Fruit fly (Drosophila melanogaster): ENCODE measurements around the gene CG13847.

Gene CG13847

dm6 chr3R:22381735-22382134 is 54.2 kb downstream of the CG13847 start, which contains the start of gene Gpdh3:
Gpdh3 (plus strand) TSS chr3R:22382035.
- TF ChIP-seq gcm (GFP tag; optimal IDR thresholded peaks at IDR 0.05) (peak; percentile 40), Opbp (GFP tag; IDR thresholded peaks at IDR 0.05; ENCODE audit: partially characterized antibody) (0 out of 3 replicates have a peak, but pooled peaks have one; percentile 35), ind (GFP tag; optimal IDR thresholded peaks at IDR 0.05) (no peak), Med (GFP tag) (peak; percentile 49), seq (GFP tag; IDR thresholded peaks at IDR 0.05) (no peak), h (optimal IDR thresholded peaks at IDR 0.05) (no peak)

- TF ChIP-seq usp (GFP tag; optimal IDR thresholded peaks at IDR 0.05) = no peak
- TF ChIP-seq chinmo (GFP tag; IDR thresholded peaks at IDR 0.05; ENCODE audit: partially characterized antibody) = peak; percentile 79; the same call in 1 of the 4 replicates
- peak; percentile 73 for TF ChIP-seq stwl (tag; optimal IDR thresholded peaks at IDR 0.05)
- TF ChIP-seq Dp (GFP tag; optimal IDR thresholded peaks at IDR 0.05) = peak; percentile 74
- TF ChIP-seq vnd (GFP tag; IDR thresholded peaks at IDR 0.05; ENCODE audit: partially characterized antibody) = peak; percentile 80
- peak; percentile 78 for TF ChIP-seq Scr (GFP tag; IDR thresholded peaks at IDR 0.05; ENCODE audit: partially characterized antibody)
- peak; percentile 6 for TF ChIP-seq CG10267 (tag; optimal IDR thresholded peaks at IDR 0.05)
- TF ChIP-seq inv (GFP tag; IDR thresholded peaks at IDR 0.05; ENCODE audit: partially characterized antibody) = peak; percentile 49; the same call in 1 of the 2 replicates
- peak; percentile 84 for TF ChIP-seq CG34224 (GFP tag; IDR thresholded peaks at IDR 0.05; ENCODE audit: partially characterized antibody)
- peak; percentile 40 for TF ChIP-seq pzg (GFP tag; optimal IDR thresholded peaks at IDR 0.05)
- no peak for TF ChIP-seq CG11504 (tag; optimal IDR thresholded peaks at IDR 0.05)
- TF ChIP-seq CG16863 (GFP tag; optimal IDR thresholded peaks at IDR 0.05) = no peak
- TF ChIP-seq onecut (GFP tag; IDR thresholded peaks at IDR 0.05) = no peak
- TF ChIP-seq hb (GFP tag; IDR thresholded peaks at IDR 0.05; ENCODE audit: partially characterized antibody) = peak; percentile 82
- peak; percentile 76; the same call in 2 of the 3 replicates for TF ChIP-seq mld (GFP tag; IDR thresholded peaks at IDR 0.05; ENCODE audit: partially characterized antibody)
- TF ChIP-seq MBD-R2 (GFP tag; IDR thresholded peaks at IDR 0.05) = peak; percentile 59
- no peak for TF ChIP-seq NFAT (GFP tag; IDR thresholded peaks at IDR 0.05)
- peak; percentile 88 for TF ChIP-seq zen2 (GFP tag; IDR thresholded peaks at IDR 0.05; ENCODE audit: partially characterized antibody)
- peak; percentile 80; the same call in 2 of the 3 replicates for TF ChIP-seq Opbp (GFP tag; IDR thresholded peaks at IDR 0.05; ENCODE audit: partially characterized antibody)
- TF ChIP-seq CG7963 (GFP tag; IDR thresholded peaks at IDR 0.05; ENCODE audit: partially characterized antibody) = peak; percentile 84
- no peak for TF ChIP-seq CG10274 (GFP tag; optimal IDR thresholded peaks at IDR 0.05)
- peak; percentile 57 for TF ChIP-seq trem (tag; optimal IDR thresholded peaks at IDR 0.05)
- peak; percentile 72 for TF ChIP-seq BEAF-32 (GFP tag; optimal IDR thresholded peaks at IDR 0.05)
- peak; percentile 37 for TF ChIP-seq CG1603 (tag; optimal IDR thresholded peaks at IDR 0.05)
- TF ChIP-seq unc-4 (GFP tag; IDR thresholded peaks at IDR 0.05; ENCODE audit: partially characterized antibody) = peak; percentile 76
- peak; percentile 85 for TF ChIP-seq CG13287 (GFP tag; IDR thresholded peaks at IDR 0.05; ENCODE audit: partially characterized antibody)
- TF ChIP-seq sna (GFP tag; IDR thresholded peaks at IDR 0.05; ENCODE audit: partially characterized antibody) = peak; percentile 81
- peak; percentile 85 for TF ChIP-seq CG6791 (GFP tag; IDR thresholded peaks at IDR 0.05; ENCODE audit: partially characterized antibody)
- TF ChIP-seq seq (GFP tag; IDR thresholded peaks at IDR 0.05) = no peak
- no peak for TF ChIP-seq CG10321 (GFP tag; IDR thresholded peaks at IDR 0.05)
- peak; percentile 71; the same call in 2 of the 3 replicates for TF ChIP-seq CG11560 (tag; IDR thresholded peaks at IDR 0.05)
- TF ChIP-seq sens (GFP tag) = peak; percentile 69
- peak; percentile 75 for TF ChIP-seq CG16813 (GFP tag; IDR thresholded peaks at IDR 0.05; ENCODE audit: partially characterized antibody)
- TF ChIP-seq zfh1 (GFP tag; IDR thresholded peaks at IDR 0.05) = no peak
- TF ChIP-seq CG14860 (GFP tag; IDR thresholded peaks at IDR 0.05; ENCODE audit: partially characterized antibody) = peak; percentile 82
- TF ChIP-seq danr (GFP tag; IDR thresholded peaks at IDR 0.05) = no peak
- TF ChIP-seq Dll (GFP tag; IDR thresholded peaks at IDR 0.05; ENCODE audit: partially characterized antibody) = peak; percentile 82
- TF ChIP-seq CG2116 (GFP tag; optimal IDR thresholded peaks at IDR 0.05) = peak; percentile 69
- TF ChIP-seq ato (GFP tag; IDR thresholded peaks at IDR 0.05; ENCODE audit: partially characterized antibody) = peak; percentile 81
- TF ChIP-seq CG3407 (GFP tag; optimal IDR thresholded peaks at IDR 0.05) = no peak
- TF ChIP-seq nerfin-2 (GFP tag; IDR thresholded peaks at IDR 0.05; ENCODE audit: partially characterized antibody) = peak; percentile 85
- TF ChIP-seq CG14710 (tag; optimal IDR thresholded peaks at IDR 0.05) = peak; percentile 9
These were observed 54.9 kb downstream of the CG13847 start, which contains the start of gene CG43342 for dm6 chr3R:22381077-22381476. CG43342 (plus strand) TSS chr3R:22381340.

All from whole organism, embryonic.